Fruit fly (Drosophila melanogaster) whole organism, wandering third instar larva: ENCODE results near the gene CG33514.
A peak's percentile ranks its signal among the peaks of the same experiment; 100 is the strongest.

Source experiments
- Abd-B ChIP-seq: fragments of >200 bp; optimal IDR thresholded peaks from 2 replicates; lab custom pipeline; 2017; ENCODE audit warnings: missing biosample characterization, missing genetic modification characterization
- CG9705 ChIP-seq: fragments of 200-800 bp; sonication (Bioruptor generic); optimal IDR thresholded peaks from 2 replicates; lab custom pipeline; 2018; ENCODE audit warnings: missing biosample characterization, mild to moderate bottlenecking, missing genetic modification characterization
- CrebA ChIP-seq: fragments of 200-800 bp; sonication (Bioruptor generic); optimal IDR thresholded peaks from 2 replicates; lab custom pipeline; 2016; ENCODE audit warnings: missing biosample characterization, mild to moderate bottlenecking, missing genetic modification characterization, borderline replicate concordance
- Dfd ChIP-seq: fragments of >200 bp; optimal IDR thresholded peaks from 2 replicates; lab custom pipeline; 2017; ENCODE audit warnings: missing biosample characterization, missing genetic modification characterization
- Dif ChIP-seq: fragments of 200-275, 200-300 bp; sonication (Bioruptor generic); optimal IDR thresholded peaks from 2 replicates; lab custom pipeline; 2018; ENCODE audit warnings: missing biosample characterization, missing genetic modification characterization; ENCODE audit not compliant: partially characterized antibody
- Hr78 ChIP-seq: fragments of >200 bp; optimal IDR thresholded peaks from 2 replicates; lab custom pipeline; 2017; ENCODE audit warnings: missing biosample characterization, missing genetic modification characterization
- Jra ChIP-seq: sonication (Bioruptor generic); optimal IDR thresholded peaks from 2 replicates; lab custom pipeline; 2016; ENCODE audit warnings: missing biosample characterization, missing genetic modification characterization
- Mio ChIP-seq: sonication (Bioruptor generic); optimal IDR thresholded peaks from 2 replicates; lab custom pipeline; 2016; ENCODE audit warnings: missing biosample characterization, missing genetic modification characterization
- Myc ChIP-seq: fragments of >200 bp; optimal IDR thresholded peaks from 2 replicates; lab custom pipeline; 2017
- OdsH ChIP-seq: fragments of 200-800 bp; sonication (Bioruptor generic); optimal IDR thresholded peaks from 2 replicates; lab custom pipeline; 2016; ENCODE audit warnings: missing biosample characterization, mild to moderate bottlenecking, missing genetic modification characterization
- Rel ChIP-seq, 2 experiments: fragments of 200-800 bp; sonication (Bioruptor generic) in 1 of 2; optimal IDR thresholded peaks; 2 replicates in 1 of 2; 3 replicates in 1 of 2; lab custom pipeline; 2016 to 2019; ENCODE audit warnings: mild to moderate bottlenecking in 2 of 2, missing biosample characterization in 2 of 2, missing genetic modification characterization in 2 of 2, moderate library complexity in 1 of 2
- br ChIP-seq: fragments of 200-800 bp; sonication (Bioruptor generic); optimal IDR thresholded peaks from 2 replicates; lab custom pipeline; 2016; ENCODE audit warnings: missing biosample characterization, missing genetic modification characterization
- brk ChIP-seq: fragments of 200-800 bp; sonication (Bioruptor generic); optimal IDR thresholded peaks from 2 replicates; lab custom pipeline; 2016; ENCODE audit warnings: missing biosample characterization, mild to moderate bottlenecking, missing genetic modification characterization
- dl ChIP-seq, 2 experiments: fragments of 175-275, 200-275 bp in 1 of 2; fragments of 200-275 bp in 1 of 2; sonication (Bioruptor generic); optimal IDR thresholded peaks; lab custom pipeline; 2018; ENCODE audit warnings: mild to moderate bottlenecking in 2 of 2, missing biosample characterization in 2 of 2, missing genetic modification characterization in 2 of 2, moderate library complexity in 2 of 2; ENCODE audit not compliant: partially characterized antibody in 2 of 2, insufficient read depth in 1 of 2
- dmrt93B ChIP-seq: fragments of 200-800 bp; sonication (Bioruptor generic); optimal IDR thresholded peaks from 2 replicates; lab custom pipeline; 2018; ENCODE audit warnings: missing biosample characterization, mild to moderate bottlenecking, missing genetic modification characterization
- ey ChIP-seq: fragments of 200-800 bp; sonication (Bioruptor generic); optimal IDR thresholded peaks from 2 replicates; lab custom pipeline; 2016; ENCODE audit warnings: missing biosample characterization, missing genetic modification characterization
- foxo ChIP-seq, 2 experiments: fragments of 200-800 bp; sonication (Bioruptor generic); optimal IDR thresholded peaks; 2 replicates in 1 of 2; 3 replicates in 1 of 2; lab custom pipeline; 2016 to 2017; ENCODE audit warnings: missing biosample characterization in 2 of 2, missing genetic modification characterization in 2 of 2
- fru ChIP-seq: fragments of 200-800 bp; sonication (Bioruptor generic); optimal IDR thresholded peaks from 3 replicates; lab custom pipeline; 2016; ENCODE audit warnings: missing biosample characterization, mild to moderate bottlenecking, missing genetic modification characterization
- jim ChIP-seq: fragments of 175-275, 200-325 bp; sonication (Bioruptor generic); optimal IDR thresholded peaks from 2 replicates; lab custom pipeline; 2016; ENCODE audit warnings: missing biosample characterization, mild to moderate bottlenecking, missing genetic modification characterization
- pan ChIP-seq: fragments of >200 bp; optimal IDR thresholded peaks from 2 replicates; lab custom pipeline; 2017
- psq ChIP-seq: fragments of 200-800 bp; sonication (Bioruptor generic); optimal IDR thresholded peaks from 3 replicates; lab custom pipeline; 2017; ENCODE audit warnings: missing biosample characterization, mild to moderate bottlenecking, missing genetic modification characterization, moderate library complexity
- rgr ChIP-seq: fragments of 200-800 bp; sonication (Bioruptor generic); optimal IDR thresholded peaks from 3 replicates; lab custom pipeline; 2016; ENCODE audit warnings: missing biosample characterization, mild to moderate bottlenecking, missing genetic modification characterization
- sage ChIP-seq: fragments of 200-800 bp; sonication (Bioruptor generic); optimal IDR thresholded peaks from 2 replicates; lab custom pipeline; 2016; ENCODE audit warnings: missing biosample characterization, mild to moderate bottlenecking, missing genetic modification characterization
- sv ChIP-seq: fragments of 200-800 bp; sonication (Bioruptor generic); optimal IDR thresholded peaks from 3 replicates; lab custom pipeline; 2016; ENCODE audit warnings: missing biosample characterization, missing genetic modification characterization
- tai ChIP-seq: sonication (Bioruptor generic); optimal IDR thresholded peaks from 2 replicates; lab custom pipeline; 2016; ENCODE audit warnings: missing biosample characterization, missing genetic modification characterization
- usp ChIP-seq: fragments of >200 bp; optimal IDR thresholded peaks from 2 replicates; lab custom pipeline; 2017; ENCODE audit warnings: missing biosample characterization, missing genetic modification characterization
- woc ChIP-seq: sonication (Bioruptor generic); optimal IDR thresholded peaks from 2 replicates; lab custom pipeline; 2016; ENCODE audit warnings: missing biosample characterization, mild to moderate bottlenecking, missing genetic modification characterization

CG33514 gene

dm6 chr3L:4341078-4341477 lies 24.2 kb upstream of the CG33514 start:
- no peak for TF ChIP-seq jim (GFP tag; lab: Kevin White, UChicago)
- no peak for TF ChIP-seq fru (GFP tag; lab: Kevin White, UChicago)
- TF ChIP-seq Rel (GFP tag; optimal IDR thresholded peaks at IDR 0.05; lab: Kevin White, UChicago): no peak
- TF ChIP-seq Rel (tag; optimal IDR thresholded peaks at IDR 0.05; lab: Kevin White, UChicago): no peak

DNA sequence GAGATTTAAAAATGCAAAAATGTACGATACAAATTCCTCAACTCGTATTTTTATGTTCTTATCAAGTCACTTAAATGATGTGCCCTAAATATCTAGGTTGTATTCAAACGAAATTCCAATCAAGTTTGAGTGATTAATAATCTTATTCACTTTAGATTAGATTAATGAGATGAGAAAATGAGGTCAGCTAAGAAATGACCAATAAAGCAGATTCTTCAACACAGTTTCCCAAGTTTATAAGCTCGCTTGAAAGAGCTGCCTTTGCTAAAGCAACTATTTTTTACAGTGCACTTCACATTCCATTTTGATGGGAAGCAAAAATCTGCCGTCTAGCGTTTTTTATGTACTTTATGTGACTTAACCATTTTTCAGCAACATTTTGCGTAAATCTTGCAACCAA lies 18.9 kb upstream of the CG33514 start:
- TF ChIP-seq ey (GFP tag; lab: Kevin White, UChicago) (no peak), foxo (GFP tag; optimal IDR thresholded peaks at IDR 0.05; lab: Kevin White, UChicago) (peak in 1 of 2 experiments; percentile 5)

DNA sequence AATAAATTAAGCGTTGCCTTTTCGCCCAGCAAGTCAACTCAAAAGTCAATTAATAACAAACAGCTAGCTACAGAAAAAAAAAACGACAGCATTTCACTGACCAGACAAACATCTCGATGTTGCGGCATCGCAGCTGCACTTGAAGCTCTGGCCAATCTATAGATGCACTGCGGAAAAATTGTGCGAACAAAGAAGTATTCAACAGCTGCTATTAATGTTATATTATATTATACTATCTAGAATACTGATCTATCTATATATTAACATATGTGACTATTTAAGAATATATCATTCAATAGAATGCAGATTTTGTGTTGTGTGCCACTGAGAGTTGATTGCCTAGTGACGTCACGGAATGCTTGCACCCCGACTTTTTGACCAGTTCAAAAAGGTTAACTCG lies 17.2 kb upstream of the CG33514 start:
- no peak for TF ChIP-seq Jra (GFP tag; lab: Kevin White, UChicago)
- no peak for TF ChIP-seq dl (GFP tag; optimal IDR thresholded peaks at IDR 0.05; lab: Kevin White, UChicago; ENCODE audit: insufficient read depth in 1 of 2, partially characterized antibody in 2 of 2)
- TF ChIP-seq dmrt93B: no peak
- TF ChIP-seq sv: no peak

dm6 chr3L:4348839-4349238 lies 16.4 kb upstream of the CG33514 start:
- TF ChIP-seq br (GFP tag; lab: Kevin White, UChicago) (no peak), psq (GFP tag; lab: Kevin White, UChicago) (no peak), sv (no peak), pan (lab: Kevin White, UChicago) (no peak)

DNA sequence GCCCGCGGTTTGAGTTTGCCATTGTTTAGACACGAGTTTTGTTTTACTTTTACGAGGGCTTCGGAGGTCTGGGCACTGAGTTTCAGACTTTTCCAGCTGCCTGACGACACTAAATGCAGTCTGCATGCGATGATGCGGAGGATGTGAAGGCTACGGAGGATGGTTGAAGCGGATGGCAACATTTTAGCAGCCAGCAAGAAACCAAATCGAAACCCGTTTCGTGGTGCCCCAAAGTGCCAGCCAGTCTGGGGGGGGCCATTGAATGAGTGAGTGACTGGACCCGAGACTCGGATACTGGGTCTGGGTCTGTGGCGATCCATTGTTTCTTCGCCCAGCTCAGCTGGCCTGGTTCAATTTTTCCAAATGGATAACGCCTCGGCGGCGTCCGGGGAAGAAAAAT lies 15.9 kb upstream of the CG33514 start:
- TF ChIP-seq Dif (peak; percentile 36), Abd-B (GFP tag; lab: Kevin White, UChicago) (no peak), rgr (no peak)

dm6 chr3L:4352009-4352408 lies 13.2 kb upstream of the CG33514 start:
- TF ChIP-seq psq (GFP tag; lab: Kevin White, UChicago) (no peak), br (GFP tag; lab: Kevin White, UChicago) (no peak), dmrt93B (no peak), woc (GFP tag; lab: Kevin White, UChicago) (no peak), CG9705 (no peak), CrebA (GFP tag; lab: Kevin White, UChicago) (no peak), OdsH (GFP tag; lab: Kevin White, UChicago) (no peak)
- TF ChIP-seq, all 38 proteins: peak for 0

DNA sequence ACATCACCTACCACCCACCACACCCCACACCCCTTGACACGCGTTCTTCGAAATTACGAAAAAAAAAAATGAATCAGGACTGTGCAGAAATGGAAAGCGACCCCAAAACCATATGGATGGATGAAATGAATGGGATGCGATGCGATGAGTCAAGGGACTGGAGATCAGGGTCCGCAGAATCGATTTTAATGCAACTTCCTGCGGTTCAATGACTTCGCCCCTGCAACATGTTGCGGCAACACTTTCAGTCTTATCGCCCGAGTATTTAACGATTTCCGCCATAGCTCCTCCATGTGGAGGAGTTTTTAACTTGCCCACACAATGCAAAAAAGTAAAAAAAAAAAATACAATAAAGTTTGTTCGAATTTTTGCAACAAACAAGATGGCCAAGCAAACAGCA lies 12.6 kb upstream of the CG33514 start:
- no peak for TF ChIP-seq sage (GFP tag; lab: Kevin White, UChicago)
- TF ChIP-seq psq (GFP tag; lab: Kevin White, UChicago): no peak
- no peak for TF ChIP-seq rgr
- no peak for TF ChIP-seq ey (GFP tag; lab: Kevin White, UChicago)
- TF ChIP-seq fru (GFP tag; lab: Kevin White, UChicago): no peak
- TF ChIP-seq tai (GFP tag; lab: Kevin White, UChicago): no peak
- no peak for TF ChIP-seq foxo (GFP tag; optimal IDR thresholded peaks at IDR 0.05; lab: Kevin White, UChicago)
- TF ChIP-seq Myc (lab: Kevin White, UChicago): no peak
- TF ChIP-seq Dif: no peak
- TF ChIP-seq brk: no peak
- TF ChIP-seq Mio (GFP tag; lab: Kevin White, UChicago): no peak
- no peak for TF ChIP-seq CrebA (GFP tag; lab: Kevin White, UChicago)
- TF ChIP-seq usp (GFP tag; lab: Kevin White, UChicago): no peak
- TF ChIP-seq woc (GFP tag; lab: Kevin White, UChicago): no peak
- no peak for TF ChIP-seq sv
- no peak for TF ChIP-seq Hr78 (GFP tag; lab: Kevin White, UChicago)
- TF ChIP-seq Dfd (GFP tag; lab: Kevin White, UChicago): no peak
- no peak for TF ChIP-seq pan (lab: Kevin White, UChicago)
- no peak for TF ChIP-seq Rel (GFP tag; optimal IDR thresholded peaks at IDR 0.05; lab: Kevin White, UChicago)
- no peak for TF ChIP-seq Rel (tag; optimal IDR thresholded peaks at IDR 0.05; lab: Kevin White, UChicago)
- TF ChIP-seq OdsH (GFP tag; lab: Kevin White, UChicago): no peak
